Fruit fly (Drosophila melanogaster) whole organism, embryonic: ENCODE data around the gene CG5500.

ENCODE experiments used
- Bgb ChIP-seq: fragments of 200-800 bp; sonication (Bioruptor generic); IDR thresholded peaks from 2 replicates; pipeline ENCODE4 v1.3.6; 2022; ENCODE audit warnings: missing biosample characterization, missing genetic modification characterization; ENCODE audit not compliant: partially characterized antibody
- CG10147 ChIP-seq: fragments of 200-800 bp; sonication (Bioruptor generic); optimal IDR thresholded peaks from 2 replicates; lab custom pipeline; 2019; ENCODE audit warnings: missing biosample characterization, mild to moderate bottlenecking, missing genetic modification characterization, moderate library complexity
- CG10321 ChIP-seq: fragments of 200-800 bp; sonication (Bioruptor generic); IDR thresholded peaks from 2 replicates; pipeline ENCODE4 v1.3.6; 2022; ENCODE audit warnings: missing biosample characterization, missing genetic modification characterization
- CG10462 ChIP-seq: fragments of 200-800 bp; sonication (Bioruptor generic); optimal IDR thresholded peaks from 2 replicates; lab custom pipeline; 2016; ENCODE audit warnings: missing biosample characterization, missing genetic modification characterization
- CG10654 ChIP-seq: fragments of 200-800 bp; sonication (Bioruptor generic); optimal IDR thresholded peaks from 2 replicates; lab custom pipeline; 2016; ENCODE audit warnings: missing biosample characterization, missing genetic modification characterization
- CG13775 ChIP-seq: fragments of 200-800 bp; sonication (Bioruptor generic); optimal IDR thresholded peaks from 3 replicates; lab custom pipeline; 2017; ENCODE audit warnings: missing biosample characterization, mild to moderate bottlenecking, missing genetic modification characterization
- CG1529 ChIP-seq: fragments of 200-800 bp; sonication (Bioruptor generic); optimal IDR thresholded peaks from 3 replicates; lab custom pipeline; 2018; ENCODE audit warnings: missing biosample characterization, missing genetic modification characterization
- CG1603 ChIP-seq: fragments of 200-800 bp; sonication (Bioruptor generic); optimal IDR thresholded peaks from 2 replicates; lab custom pipeline; 2019; ENCODE audit warnings: missing biosample characterization, mild to moderate bottlenecking, missing genetic modification characterization, moderate library complexity
- CG17359 ChIP-seq: fragments of 200-800 bp; sonication (Bioruptor generic); optimal IDR thresholded peaks from 3 replicates; lab custom pipeline; 2018; ENCODE audit warnings: missing biosample characterization, mild to moderate bottlenecking, missing genetic modification characterization, moderate library complexity
- CG18011 ChIP-seq: fragments of 200-800 bp; sonication (Bioruptor generic); optimal IDR thresholded peaks from 2 replicates; lab custom pipeline; 2017; ENCODE audit warnings: missing biosample characterization, missing genetic modification characterization, mild to moderate bottlenecking, moderate library complexity, missing genotype
- CG2116 ChIP-seq: fragments of 200-800 bp; sonication (Bioruptor generic); optimal IDR thresholded peaks from 3 replicates; lab custom pipeline; 2018; ENCODE audit warnings: missing biosample characterization, mild to moderate bottlenecking, missing genetic modification characterization
- CG32767 ChIP-seq: fragments of 200-800 bp; sonication (Bioruptor generic); IDR thresholded peaks from 2 replicates; pipeline ENCODE4 v1.3.6; 2022; ENCODE audit warnings: missing biosample characterization, missing genetic modification characterization
- CG6689 ChIP-seq: fragments of 200-800 bp; sonication (Bioruptor generic); IDR thresholded peaks from 2 replicates; pipeline ENCODE4 v1.3.6; 2022; ENCODE audit warnings: missing biosample characterization, missing genetic modification characterization
- CG6791 ChIP-seq: fragments of 200-800 bp; sonication (Bioruptor generic); IDR thresholded peaks from 3 replicates; pipeline ENCODE4 v1.3.6; 2022; ENCODE audit warnings: missing biosample characterization, missing genetic modification characterization; ENCODE audit not compliant: partially characterized antibody
- CG9727 ChIP-seq: fragments of 200-800 bp; sonication (Bioruptor generic); optimal IDR thresholded peaks from 3 replicates; lab custom pipeline; 2017; ENCODE audit warnings: missing biosample characterization, mild to moderate bottlenecking, missing genetic modification characterization
- CrebB ChIP-seq: fragments of 200-800 bp; sonication (Bioruptor generic); optimal IDR thresholded peaks from 3 replicates; lab custom pipeline; 2018; ENCODE audit warnings: missing biosample characterization, mild to moderate bottlenecking, missing genetic modification characterization
- Deaf1 ChIP-seq: fragments of 200-800 bp; optimal IDR thresholded peaks from 3 replicates; lab custom pipeline; 2019; ENCODE audit warnings: missing biosample characterization, mild to moderate bottlenecking, missing genetic modification characterization, moderate library complexity
- Dfd ChIP-seq, 2 experiments: fragments of >200 bp; optimal IDR thresholded peaks; 2 replicates each; lab custom pipeline; 2017; ENCODE audit warnings: missing biosample characterization in 2 of 2, missing genetic modification characterization in 2 of 2
- Dip2 ChIP-seq: fragments of 200-800 bp; sonication (Bioruptor generic); IDR thresholded peaks from 2 replicates; pipeline ENCODE4 v1.3.6; 2022; ENCODE audit warnings: missing biosample characterization, missing genetic modification characterization
- Dp ChIP-seq: fragments of 200-800 bp; sonication (Bioruptor generic); optimal IDR thresholded peaks from 2 replicates; lab custom pipeline; 2018; ENCODE audit warnings: missing biosample characterization, mild to moderate bottlenecking, missing genetic modification characterization, moderate library complexity
- HHEX ChIP-seq: fragments of 200-800 bp; sonication (Bioruptor generic); optimal IDR thresholded peaks from 3 replicates; lab custom pipeline; 2017; ENCODE audit warnings: missing biosample characterization, mild to moderate bottlenecking, missing genetic modification characterization, missing genetic modification reagents
- HLH4C ChIP-seq: fragments of 200-800 bp; sonication (Bioruptor generic); IDR thresholded peaks from 3 replicates; pipeline ENCODE4 v1.3.6; 2022; ENCODE audit warnings: missing biosample characterization, missing genetic modification characterization; ENCODE audit not compliant: partially characterized antibody
- Meics ChIP-seq: fragments of 200-800 bp; sonication (Bioruptor generic); optimal IDR thresholded peaks from 2 replicates; lab custom pipeline; 2017; ENCODE audit warnings: missing biosample characterization, mild to moderate bottlenecking, missing genetic modification characterization
- Neu2 ChIP-seq: fragments of 200-800 bp; sonication (Bioruptor generic); optimal IDR thresholded peaks from 3 replicates; lab custom pipeline; 2016; ENCODE audit warnings: missing biosample characterization, missing genetic modification characterization, borderline replicate concordance
- Optix ChIP-seq: fragments of 200-800 bp; sonication (Bioruptor generic); IDR thresholded peaks from 3 replicates; pipeline ENCODE4 v1.3.6; 2022; ENCODE audit warnings: missing biosample characterization, missing genetic modification characterization
- Side ChIP-seq: fragments of 200-800 bp; sonication (Bioruptor generic); optimal IDR thresholded peaks from 2 replicates; lab custom pipeline; 2016; ENCODE audit warnings: missing biosample characterization, missing genetic modification characterization
- Spps ChIP-seq: fragments of 200-800 bp; sonication (Bioruptor generic); optimal IDR thresholded peaks from 2 replicates; lab custom pipeline; 2018; ENCODE audit warnings: missing biosample characterization, mild to moderate bottlenecking, missing genetic modification characterization
- Xbp1 ChIP-seq: fragments of 200-800 bp; sonication (Bioruptor generic); optimal IDR thresholded peaks from 3 replicates; lab custom pipeline; 2016; ENCODE audit warnings: missing biosample characterization, mild to moderate bottlenecking, missing genetic modification characterization
- ato ChIP-seq: fragments of 200-800 bp; sonication (Bioruptor generic); IDR thresholded peaks from 2 replicates; pipeline ENCODE4 v1.3.6; 2022; ENCODE audit warnings: missing biosample characterization, missing genetic modification characterization; ENCODE audit not compliant: partially characterized antibody
- chif ChIP-seq, 2 experiments: fragments of 200-800 bp; sonication (Bioruptor generic); optimal IDR thresholded peaks; 3 replicates each; lab custom pipeline; 2016; ENCODE audit warnings: missing biosample characterization in 2 of 2, missing genetic modification characterization in 2 of 2
- chn ChIP-seq: fragments of 200-800 bp; sonication (Bioruptor generic); optimal IDR thresholded peaks from 2 replicates; lab custom pipeline; 2016; ENCODE audit warnings: missing biosample characterization, missing genetic modification characterization
- dpn ChIP-seq, 2 experiments: fragments of 200-800 bp; sonication (Bioruptor generic); optimal IDR thresholded peaks; 3 replicates each; lab custom pipeline; 2016; ENCODE audit warnings: missing biosample characterization in 2 of 2, missing genetic modification characterization in 2 of 2
- ems ChIP-seq: fragments of 200-800 bp; sonication (Bioruptor generic); optimal IDR thresholded peaks from 3 replicates; lab custom pipeline; 2016; ENCODE audit warnings: missing biosample characterization, missing genetic modification characterization
- hbn ChIP-seq: fragments of 200-800 bp; sonication (Bioruptor generic); IDR thresholded peaks from 2 replicates; pipeline ENCODE4 v1.3.6; 2022; ENCODE audit warnings: missing biosample characterization, missing genetic modification characterization; ENCODE audit not compliant: partially characterized antibody
- klu ChIP-seq: fragments of 200-800 bp; sonication (Bioruptor generic); IDR thresholded peaks from 2 replicates; pipeline ENCODE4 v1.3.6; 2022; ENCODE audit warnings: missing biosample characterization, missing genetic modification characterization
- knrl ChIP-seq: fragments of 200-800 bp; sonication (Bioruptor generic); IDR thresholded peaks from 3 replicates; pipeline ENCODE4 v1.3.6; 2022; ENCODE audit warnings: missing biosample characterization, missing genetic modification characterization; ENCODE audit not compliant: partially characterized antibody
- lbe ChIP-seq: fragments of 200-800 bp; sonication (Bioruptor generic); optimal IDR thresholded peaks from 2 replicates; lab custom pipeline; 2016; ENCODE audit warnings: missing biosample characterization, mild to moderate bottlenecking, missing genetic modification characterization
- nmo ChIP-seq: fragments of 200-800 bp; sonication (Bioruptor generic); optimal IDR thresholded peaks from 2 replicates; lab custom pipeline; 2018; ENCODE audit warnings: missing biosample characterization, mild to moderate bottlenecking, missing genetic modification characterization, moderate library complexity
- peb ChIP-seq: fragments of 200-800 bp; sonication (Bioruptor generic); IDR thresholded peaks from 2 replicates; pipeline ENCODE4 v1.3.6; 2022; ENCODE audit warnings: missing biosample characterization, missing genetic modification characterization
- pita ChIP-seq: fragments of 200-800 bp; sonication (Bioruptor generic); optimal IDR thresholded peaks from 2 replicates; lab custom pipeline; 2017; ENCODE audit warnings: missing biosample characterization, mild to moderate bottlenecking, missing genetic modification characterization
- repo ChIP-seq: fragments of 200-800 bp; sonication (Bioruptor generic); optimal IDR thresholded peaks from 2 replicates; lab custom pipeline; 2016; ENCODE audit warnings: missing biosample characterization, missing genetic modification characterization
- salm ChIP-seq: fragments of 200-800 bp; sonication (Bioruptor generic); optimal IDR thresholded peaks from 2 replicates; lab custom pipeline; 2018; ENCODE audit warnings: missing biosample characterization, mild to moderate bottlenecking, missing genetic modification characterization
- sd ChIP-seq: fragments of 200-800 bp; sonication (Bioruptor generic); optimal IDR thresholded peaks from 3 replicates; lab custom pipeline; 2018; ENCODE audit warnings: missing biosample characterization, mild to moderate bottlenecking, missing genetic modification characterization, moderate library complexity
- shn ChIP-seq: fragments of 200-800 bp; sonication (Bioruptor generic); optimal IDR thresholded peaks from 3 replicates; lab custom pipeline; 2016; ENCODE audit warnings: missing biosample characterization, missing genetic modification characterization
- sim ChIP-seq: fragments of 200-800 bp; sonication (Bioruptor generic); IDR thresholded peaks from 2 replicates; pipeline ENCODE4 v1.3.6; 2022; ENCODE audit warnings: missing biosample characterization, missing genetic modification characterization
- so ChIP-seq: fragments of 200-800 bp; sonication (Bioruptor generic); IDR thresholded peaks from 3 replicates; pipeline ENCODE4 v1.3.6; 2022; ENCODE audit warnings: missing biosample characterization, missing genetic modification characterization
- stc ChIP-seq: fragments of 200-800 bp; sonication (Bioruptor generic); IDR thresholded peaks from 2 replicates; pipeline ENCODE4 v1.3.6; 2022; ENCODE audit warnings: missing biosample characterization, missing genetic modification characterization
- trem ChIP-seq: fragments of 200-800 bp; optimal IDR thresholded peaks from 3 replicates; lab custom pipeline; 2019; ENCODE audit warnings: missing biosample characterization, mild to moderate bottlenecking, missing genetic modification characterization, moderate library complexity
- usp ChIP-seq: fragments of >200 bp; optimal IDR thresholded peaks from 2 replicates; lab custom pipeline; 2017; ENCODE audit warnings: missing biosample characterization, missing genetic modification characterization
- zen ChIP-seq: fragments of 200-800 bp; sonication (Bioruptor generic); optimal IDR thresholded peaks from 3 replicates; lab custom pipeline; 2018; ENCODE audit warnings: missing biosample characterization, mild to moderate bottlenecking, missing genetic modification characterization, moderate library complexity
- zfh2 ChIP-seq: fragments of 200-800 bp; sonication (Bioruptor generic); optimal IDR thresholded peaks from 2 replicates; lab custom pipeline; 2016; ENCODE audit warnings: missing biosample characterization, missing genetic modification characterization

The CG5500 gene

dm6 chr3R:26853699-26854098 is 22.7 kb upstream of the CG5500 start (continued):
- TF ChIP-seq CG9727 (GFP tag; lab: Kevin White, UChicago) (no peak), Neu2 (GFP tag; lab: Kevin White, UChicago) (no peak), CG1603 (tag; lab: Kevin White, UChicago) (peak; percentile 5), usp (no peak), Side (no peak), lbe (GFP tag; lab: Kevin White, UChicago) (no peak), sd (no peak), CG6791 (GFP tag; lab: Robert Waterston, UW) (no peak), Dp (GFP tag; lab: Kevin White, UChicago) (no peak), pita (no peak), CrebB (tag; lab: Kevin White, UChicago) (no peak), trem (tag; lab: Kevin White, UChicago) (no peak), hbn (GFP tag; lab: Robert Waterston, UW) (no peak), Spps (tag; lab: Kevin White, UChicago) (no peak), peb (GFP tag; lab: Robert Waterston, UW) (no peak; the same call in 1 of the 2 replicates), CG2116 (GFP tag; lab: Kevin White, UChicago) (no peak), HHEX (GFP tag; lab: Kevin White, UChicago) (no peak), zen (no peak), salm (tag; lab: Kevin White, UChicago) (no peak), chn (GFP tag; lab: Kevin White, UChicago) (peak; percentile 17), stc (GFP tag; lab: Robert Waterston, UW) (no peak), CG1529 (GFP tag; lab: Kevin White, UChicago) (no peak), nmo (GFP tag; lab: Kevin White, UChicago) (no peak), CG18011 (GFP tag; lab: Kevin White, UChicago) (no peak), chif (GFP tag; optimal IDR thresholded peaks at IDR 0.05; lab: Kevin White, UChicago) (peak in 1 of 2 experiments; percentile 22), shn (GFP tag; lab: Kevin White, UChicago) (no peak), dpn (GFP tag; optimal IDR thresholded peaks at IDR 0.05; lab: Kevin White, UChicago) (peak in 1 of 2 experiments; percentile 31), HLH4C (no peak), ato (GFP tag; lab: Robert Waterston, UW) (no peak), CG17359 (tag; lab: Kevin White, UChicago) (no peak), repo (GFP tag; lab: Kevin White, UChicago) (no peak), CG13775 (GFP tag; lab: Kevin White, UChicago) (no peak), CG10147 (GFP tag; lab: Kevin White, UChicago) (no peak), Optix (0 out of 3 replicates have a peak, but pooled peaks have one; percentile 9), Meics (GFP tag; lab: Kevin White, UChicago) (peak; percentile 21), ems (GFP tag; lab: Kevin White, UChicago) (no peak), sim (GFP tag; lab: Robert Waterston, UW) (no peak), Dfd (GFP tag; optimal IDR thresholded peaks at IDR 0.05; lab: Kevin White, UChicago) (no peak), zfh2 (no peak), CG6689 (GFP tag; lab: Robert Waterston, UW) (peak; percentile 31; the same call in 1 of the 2 replicates), CG10321 (GFP tag; lab: Robert Waterston, UW) (no peak), Xbp1 (GFP tag; lab: Kevin White, UChicago) (peak; percentile 26), CG10462 (GFP tag; lab: Kevin White, UChicago) (no peak), knrl (GFP tag; lab: Robert Waterston, UW) (no peak), Bgb (no peak), Deaf1 (tag; lab: Kevin White, UChicago) (no peak), CG10654 (GFP tag; lab: Kevin White, UChicago) (no peak), CG32767 (GFP tag; lab: Robert Waterston, UW) (no peak), Dip2 (GFP tag; lab: Robert Waterston, UW) (no peak), klu (GFP tag; lab: Robert Waterston, UW) (no peak), so (GFP tag; lab: Robert Waterston, UW) (no peak)
